Worm (Caenorhabditis elegans) whole organism, young adult: ENCODE results near the gene str-10.

Source experiments
- F10E7.11 ChIP-seq: sonication (generic microtip); optimal IDR thresholded peaks from 2 replicates; lab custom pipeline; 2017; ENCODE audit warnings: mild to moderate bottlenecking, missing genetic modification characterization, moderate library complexity, missing compliant biosample characterization
- T26A5.8 ChIP-seq: sonication (generic microtip); optimal IDR thresholded peaks from 2 replicates; lab custom pipeline; 2016; ENCODE audit warnings: missing genetic modification characterization, missing compliant biosample characterization
- Y95B8A.8 ChIP-seq: fragments of 200-800 bp; sonication (Bioruptor generic); IDR thresholded peaks from 2 replicates; pipeline ENCODE4 v1.3.6; 2022; ENCODE audit warnings: missing genetic modification reagents, missing genetic modification characterization, missing compliant biosample characterization
- aptf-2 ChIP-seq: fragments of 200-800 bp; sonication (Bioruptor generic); conservative IDR thresholded peaks from 2 replicates; pipeline ENCODE4 v1.3.6; 2022; ENCODE audit warnings: missing genetic modification reagents, missing genetic modification characterization, missing compliant biosample characterization
- hmg-20 ChIP-seq: fragments of 200-800 bp; sonication (Bioruptor generic); IDR thresholded peaks from 2 replicates; pipeline ENCODE4 v1.3.6; 2022; ENCODE audit warnings: missing genetic modification reagents, missing genetic modification characterization, missing compliant biosample characterization
- madf-8 ChIP-seq: fragments of 200-800 bp; sonication (Bioruptor generic); conservative IDR thresholded peaks from 2 replicates; pipeline ENCODE4 v1.3.6; 2022; ENCODE audit warnings: missing genetic modification reagents, missing genetic modification characterization, missing compliant biosample characterization
- mcd-1 ChIP-seq: fragments of 200-800 bp; sonication (Bioruptor generic); IDR thresholded peaks from 2 replicates; pipeline ENCODE4 v1.3.6; 2022; ENCODE audit warnings: missing genetic modification reagents, missing genetic modification characterization, missing compliant biosample characterization
- pha-4 ChIP-seq: fragments of 150-350 bp; sonication (generic microtip); optimal IDR thresholded peaks from 2 replicates; lab custom pipeline; 2014; ENCODE audit warnings: missing biosample characterization, missing genetic modification reagents, missing genetic modification characterization
- sea-2 ChIP-seq: fragments of 200-800 bp; sonication (Bioruptor generic); IDR thresholded peaks from 2 replicates; pipeline ENCODE4 v1.3.6; 2022; ENCODE audit warnings: missing genetic modification characterization, missing compliant biosample characterization
- snpc-3.4 ChIP-seq: sonication (generic microtip); optimal IDR thresholded peaks from 2 replicates; lab custom pipeline; 2017; ENCODE audit warnings: missing genetic modification characterization, mild to moderate bottlenecking, missing compliant biosample characterization, antibody characterized with exemption, moderate library complexity, missing genotype, missing genetic modification reagents
- tbx-9 ChIP-seq: sonication (generic microtip); optimal IDR thresholded peaks from 2 replicates; lab custom pipeline; 2016; ENCODE audit warnings: borderline replicate concordance, missing genetic modification characterization, inconsistent platforms, missing compliant biosample characterization
- unc-130 ChIP-seq: sonication (generic microtip); optimal IDR thresholded peaks from 2 replicates; lab custom pipeline; 2016; ENCODE audit warnings: missing genetic modification reagents, missing genetic modification characterization, missing compliant biosample characterization
- ztf-22 ChIP-seq: fragments of 200-800 bp; sonication (Bioruptor generic); optimal IDR thresholded peaks from 2 replicates; lab custom pipeline; 2018; ENCODE audit warnings: mild to moderate bottlenecking, missing genetic modification characterization, moderate library complexity, missing compliant biosample characterization
- ztf-3 ChIP-seq: fragments of 200-800 bp; sonication (Bioruptor generic); optimal IDR thresholded peaks from 2 replicates; lab custom pipeline; 2018; ENCODE audit warnings: mild to moderate bottlenecking, missing genetic modification characterization, missing compliant biosample characterization

DNA sequence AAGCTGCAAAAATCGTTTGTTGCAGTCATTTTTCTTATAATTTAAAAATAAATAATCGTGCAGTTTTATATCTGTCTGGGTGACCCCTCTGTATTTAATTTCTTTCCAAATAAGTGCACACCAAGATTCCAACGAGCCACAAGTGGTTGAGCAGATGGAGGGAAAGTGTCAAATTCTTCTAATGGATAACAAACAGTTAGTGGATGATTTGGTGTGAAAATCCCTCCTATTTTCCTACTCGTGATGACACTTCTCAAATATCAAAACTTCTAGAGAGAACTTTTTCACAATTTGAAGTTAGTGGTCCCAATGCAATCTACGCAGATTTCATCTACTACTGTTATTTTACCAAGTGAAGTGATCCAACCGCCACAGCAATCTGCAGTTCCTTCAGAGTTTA lies 8.1 kb upstream of the str-10 start, which contains the start of gene ceh-28:
- TF ChIP-seq hmg-20 (GFP tag; lab: Robert Waterston, UW) (no peak), ztf-22 (GFP tag; lab: Kevin White, UChicago) (no peak), F10E7.11 (no peak), ztf-3 (GFP tag; lab: Kevin White, UChicago) (no peak), madf-8 (GFP tag; lab: Robert Waterston, UW) (no peak), Y95B8A.8 (GFP tag; lab: Robert Waterston, UW) (no peak), tbx-9 (tag; lab: Kevin White, UChicago) (no peak), sea-2 (GFP tag; lab: Robert Waterston, UW) (no peak), unc-130 (GFP tag; lab: Kevin White, UChicago) (no peak), pha-4 (tag; lab: Kevin White, UChicago) (no peak), mcd-1 (GFP tag; lab: Robert Waterston, UW) (no peak), aptf-2 (no peak), T26A5.8 (tag; lab: Kevin White, UChicago) (no peak), snpc-3.4 (tag; lab: Kevin White, UChicago) (no peak)
